Worm (Caenorhabditis elegans) whole organism, L4/young adult: Measurements from ENCODE around the gene C01F1.5.

Source experiments
- W03F9.2 ChIP-seq: fragments of 150-350 bp; optimal IDR thresholded peaks from 2 replicates; lab custom pipeline; 2014; ENCODE audit warnings: missing biosample characterization, missing genetic modification characterization
- him-1 ChIP-seq: sonication (generic microtip); optimal IDR thresholded peaks from 2 replicates; lab custom pipeline; 2016; ENCODE audit warnings: missing genotype, missing genetic modification reagents, missing genetic modification characterization, missing compliant biosample characterization

- TF ChIP-seq W03F9.2 (tag; lab: Kevin White, UChicago) = no peak
- no peak for TF ChIP-seq him-1
Measured at ce11 chrII:4312115-4312514, 30.5 kb upstream of the C01F1.5 start, which contains the start of gene plep-1.
